Fruit fly (Drosophila melanogaster): Measurements from ENCODE around the gene mRpS6.

Gene mRpS6

DNA sequence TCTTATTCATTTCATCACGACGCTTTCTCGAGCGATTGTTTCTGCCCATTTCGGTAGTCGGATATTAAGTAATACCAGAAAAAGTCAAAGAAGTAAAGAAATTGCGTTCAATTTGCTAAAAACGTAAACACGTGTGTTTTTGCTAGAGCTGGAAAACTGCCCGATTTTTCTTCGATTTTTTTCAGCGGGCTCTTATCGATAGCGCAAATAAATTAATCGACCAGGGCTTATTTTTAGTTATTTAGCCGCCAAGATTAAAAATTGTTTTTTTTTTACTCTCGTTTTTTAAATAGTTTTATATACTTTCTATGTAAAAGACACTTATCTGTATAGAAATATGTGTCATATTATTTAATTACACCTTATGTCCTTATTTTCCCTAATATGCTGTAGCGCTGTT is 41.6 kb downstream of the mRpS6 start, which contains the start of gene CG15019 (continued):
- no peak for TF ChIP-seq CG8290 (GFP tag; optimal IDR thresholded peaks at IDR 0.05)
- TF ChIP-seq CG8290 (tag; optimal IDR thresholded peaks at IDR 0.05) = no peak
- TF ChIP-seq Hr3 (GFP tag; optimal IDR thresholded peaks at IDR 0.05) = no peak
- TF ChIP-seq her (GFP tag; optimal IDR thresholded peaks at IDR 0.05) = no peak
- TF ChIP-seq NfI (GFP tag; optimal IDR thresholded peaks at IDR 0.05) = no peak
- TF ChIP-seq CG13123 (GFP tag; optimal IDR thresholded peaks at IDR 0.05) = no peak
- TF ChIP-seq CG1603 (tag; optimal IDR thresholded peaks at IDR 0.05) = no peak
- no peak for TF ChIP-seq CG5245 (GFP tag; optimal IDR thresholded peaks at IDR 0.05)
- TF ChIP-seq CG32532 (GFP tag; IDR thresholded peaks at IDR 0.05) = 0 out of 2 replicates have a peak, but pooled peaks have one; percentile 25
- no peak for TF ChIP-seq Nf-YA (GFP tag; IDR thresholded peaks at IDR 0.05)
- 0 out of 2 replicates have a peak, but pooled peaks have one; percentile 33 for TF ChIP-seq MBD-R2 (GFP tag; IDR thresholded peaks at IDR 0.05)
- TF ChIP-seq H15 (GFP tag; IDR thresholded peaks at IDR 0.05) = no peak
- TF ChIP-seq CG16813 (GFP tag; IDR thresholded peaks at IDR 0.05; ENCODE audit: partially characterized antibody) = peak; percentile 61
- no peak for TF ChIP-seq odd (GFP tag; optimal IDR thresholded peaks at IDR 0.05)
- no peak for TF ChIP-seq CG4617 (GFP tag; optimal IDR thresholded peaks at IDR 0.05; ENCODE audit: borderline replicate concordance)
- no peak for TF ChIP-seq schlank (tag; optimal IDR thresholded peaks at IDR 0.05)
- TF ChIP-seq psq (GFP tag; optimal IDR thresholded peaks at IDR 0.05) = no peak
- TF ChIP-seq sima (GFP tag; optimal IDR thresholded peaks at IDR 0.05) = no peak
- no peak for TF ChIP-seq Oli (tag; optimal IDR thresholded peaks at IDR 0.05)
- TF ChIP-seq CG13894 (tag; optimal IDR thresholded peaks at IDR 0.05) = no peak
- no peak for TF ChIP-seq CG2712 (tag; optimal IDR thresholded peaks at IDR 0.05)
- TF ChIP-seq CG12299 (tag; optimal IDR thresholded peaks at IDR 0.05) = no peak
- TF ChIP-seq CG7271 (tag; optimal IDR thresholded peaks at IDR 0.05) = no peak
- peak; percentile 71 for TF ChIP-seq Bgb (GFP tag; IDR thresholded peaks at IDR 0.05; ENCODE audit: partially characterized antibody)
- TF ChIP-seq Pdp1 (GFP tag; optimal IDR thresholded peaks at IDR 0.05) = peak in 1 of 2 experiments; percentile 6
- TF ChIP-seq CG14667 (GFP tag; IDR thresholded peaks at IDR 0.05) = no peak
- TF ChIP-seq CHES-1-like (GFP tag; optimal IDR thresholded peaks at IDR 0.05) = no peak
- TF ChIP-seq Mrtf (GFP tag; IDR thresholded peaks at IDR 0.05) = no peak
- TF ChIP-seq dmrt11E (tag; optimal IDR thresholded peaks at IDR 0.05) = no peak
- no peak for TF ChIP-seq gfzf (GFP tag; optimal IDR thresholded peaks at IDR 0.05)
- TF ChIP-seq CG18764 (GFP tag; optimal IDR thresholded peaks at IDR 0.05) = no peak
- TF ChIP-seq Lim3 (GFP tag; IDR thresholded peaks at IDR 0.05) = no peak
- TF ChIP-seq CG30403 (GFP tag; optimal IDR thresholded peaks at IDR 0.05) = no peak
- TF ChIP-seq CG17186 (GFP tag; optimal IDR thresholded peaks at IDR 0.05) = no peak
- no peak for TF ChIP-seq eyg (GFP tag; optimal IDR thresholded peaks at IDR 0.05)
- TF ChIP-seq CG7372 (GFP tag; IDR thresholded peaks at IDR 0.05) = no peak
- TF ChIP-seq CG11696 (GFP tag; IDR thresholded peaks at IDR 0.05) = no peak
- TF ChIP-seq CG14965 (GFP tag; optimal IDR thresholded peaks at IDR 0.05; ENCODE audit: borderline replicate concordance) = no peak
- no peak for TF ChIP-seq CG9797 (GFP tag; optimal IDR thresholded peaks at IDR 0.05)
- TF ChIP-seq CG6765 (GFP tag; optimal IDR thresholded peaks at IDR 0.05) = no peak
- no peak for TF ChIP-seq ro (GFP tag; IDR thresholded peaks at IDR 0.05)
- TF ChIP-seq zfh2 (GFP tag; optimal IDR thresholded peaks at IDR 0.05) = no peak
- no peak for TF ChIP-seq stc (GFP tag; IDR thresholded peaks at IDR 0.05)
- TF ChIP-seq CG8089 (GFP tag; optimal IDR thresholded peaks at IDR 0.05) = no peak
- no peak for TF ChIP-seq Fer1 (GFP tag; optimal IDR thresholded peaks at IDR 0.05)
- TF ChIP-seq insv (GFP tag; optimal IDR thresholded peaks at IDR 0.05) = no peak
- TF ChIP-seq shn (GFP tag; optimal IDR thresholded peaks at IDR 0.05) = no peak
- no peak for TF ChIP-seq CTCF (GFP tag; optimal IDR thresholded peaks at IDR 0.05)
- peak; percentile 79 for TF ChIP-seq Opbp (GFP tag; IDR thresholded peaks at IDR 0.05; ENCODE audit: partially characterized antibody)
- TF ChIP-seq CG13296 (GFP tag; optimal IDR thresholded peaks at IDR 0.05) = no peak
- no peak for TF ChIP-seq CG7987 (GFP tag; optimal IDR thresholded peaks at IDR 0.05)
- TF ChIP-seq dati (GFP tag; IDR thresholded peaks at IDR 0.05) = no peak
- TF ChIP-seq CG4730 (GFP tag; IDR thresholded peaks at IDR 0.05) = no peak
